Fruit fly (Drosophila melanogaster): ENCODE measurements around the gene CG31674.

Gene CG31674

DNA sequence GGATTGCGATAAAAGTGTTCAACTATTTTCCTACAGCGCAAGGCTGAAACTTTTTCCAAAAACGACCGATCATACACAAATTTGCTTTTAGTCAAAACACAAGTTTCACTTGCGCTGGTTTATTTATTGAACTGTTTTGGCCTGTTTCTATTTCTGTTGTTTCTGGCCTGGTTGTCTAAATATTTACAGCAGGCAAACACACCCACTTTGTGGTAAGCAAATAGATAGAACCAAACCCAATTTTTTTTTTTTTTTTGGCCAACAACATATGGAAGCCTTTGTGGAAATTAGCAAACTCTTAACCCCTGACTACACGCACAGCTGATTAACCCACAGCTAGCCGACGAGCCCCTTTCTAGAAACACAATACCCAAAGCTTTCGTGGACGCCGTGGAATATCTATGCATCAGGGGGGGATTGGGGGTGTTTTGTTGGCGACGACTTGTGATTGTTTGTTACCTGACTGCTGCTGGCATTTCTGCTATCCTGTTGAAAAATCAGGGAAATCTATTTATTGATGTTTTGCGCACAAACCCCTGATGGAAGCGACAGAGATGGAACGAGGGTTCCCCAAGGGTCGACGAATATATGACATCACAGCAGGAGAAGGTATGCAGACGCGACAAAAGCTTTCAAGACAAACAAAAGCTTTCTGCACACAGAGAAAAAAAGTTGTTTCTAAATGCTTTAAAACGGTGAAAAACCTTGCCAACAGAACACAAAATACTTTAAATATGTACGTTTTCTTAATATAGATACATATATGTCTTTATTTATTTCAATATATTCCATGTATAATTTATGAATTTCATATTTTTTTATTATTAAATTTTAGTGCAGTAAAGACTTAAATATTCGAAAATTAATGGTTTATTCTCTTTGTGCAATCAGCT is 23.2 kb upstream of the CG31674 start (continued):
- TF ChIP-seq crp (GFP tag; optimal IDR thresholded peaks at IDR 0.05) (no peak), Jarid2 (GFP tag; optimal IDR thresholded peaks at IDR 0.05) (no peak), D (optimal IDR thresholded peaks at IDR 0.05) (no peak), D (GFP tag; optimal IDR thresholded peaks at IDR 0.05) (no peak), CG1024 (GFP tag; IDR thresholded peaks at IDR 0.05) (no peak), CG2202 (tag; optimal IDR thresholded peaks at IDR 0.05) (no peak), hkb (optimal IDR thresholded peaks at IDR 0.05) (no peak), hkb (GFP tag; IDR thresholded peaks at IDR 0.05) (peak; percentile 65), ham (GFP tag; IDR thresholded peaks at IDR 0.05) (no peak), CG17829 (tag; optimal IDR thresholded peaks at IDR 0.05) (peak; percentile 28), row (GFP tag; IDR thresholded peaks at IDR 0.05) (peak; percentile 85), dmrt99B (tag; optimal IDR thresholded peaks at IDR 0.05) (peak; percentile 70), tll (GFP tag; optimal IDR thresholded peaks at IDR 0.05) (no peak), CG8388 (GFP tag; optimal IDR thresholded peaks at IDR 0.05) (peak; percentile 1), H2.0 (GFP tag; IDR thresholded peaks at IDR 0.05) (no peak), CG11504 (tag; optimal IDR thresholded peaks at IDR 0.05) (peak; percentile 70), CG14965 (GFP tag; optimal IDR thresholded peaks at IDR 0.05; ENCODE audit: borderline replicate concordance) (peak; percentile 15), CG7987 (GFP tag; optimal IDR thresholded peaks at IDR 0.05) (peak; percentile 75), CG13123 (GFP tag; optimal IDR thresholded peaks at IDR 0.05) (no peak), ken (GFP tag; IDR thresholded peaks at IDR 0.05) (no peak), CG42726 (GFP tag; IDR thresholded peaks at IDR 0.05; ENCODE audit: partially characterized antibody) (no peak), CG2678 (tag; optimal IDR thresholded peaks at IDR 0.05) (peak; percentile 75), CG18619 (GFP tag; optimal IDR thresholded peaks at IDR 0.05) (peak; percentile 32), CG15696 (tag; optimal IDR thresholded peaks at IDR 0.05) (no peak), so (GFP tag; IDR thresholded peaks at IDR 0.05) (peak; percentile 50; the same call in 1 of the 3 replicates), Deaf1 (tag; optimal IDR thresholded peaks at IDR 0.05) (peak; percentile 63), jing (GFP tag; optimal IDR thresholded peaks at IDR 0.05) (no peak), stwl (tag; optimal IDR thresholded peaks at IDR 0.05) (no peak), CG12391 (tag; optimal IDR thresholded peaks at IDR 0.05) (peak; percentile 51), CG8290 (GFP tag; optimal IDR thresholded peaks at IDR 0.05) (no peak), CG8290 (tag; optimal IDR thresholded peaks at IDR 0.05) (peak in 1 of 2 experiments; percentile 4), Hand (GFP tag; optimal IDR thresholded peaks at IDR 0.05) (peak; percentile 68), unpg (GFP tag; optimal IDR thresholded peaks at IDR 0.05) (peak; percentile 53), CG17359 (tag; optimal IDR thresholded peaks at IDR 0.05) (peak; percentile 53), CG6689 (GFP tag; IDR thresholded peaks at IDR 0.05) (peak; percentile 56; the same call in 1 of the 2 replicates), CG12942 (GFP tag; optimal IDR thresholded peaks at IDR 0.05) (no peak), H15 (GFP tag; IDR thresholded peaks at IDR 0.05) (0 out of 3 replicates have a peak, but pooled peaks have one; percentile 32), CG17361 (GFP tag; IDR thresholded peaks at IDR 0.05) (peak; percentile 44; the same call in 2 of the 3 replicates), croc (GFP tag; conservative IDR thresholded peaks at IDR 0.05) (0 out of 3 replicates have a peak, but pooled peaks have one; percentile 16), Fer2 (tag; optimal IDR thresholded peaks at IDR 0.05) (peak; percentile 53), CG12659 (GFP tag; optimal IDR thresholded peaks at IDR 0.05) (peak; percentile 32), tx (GFP tag; optimal IDR thresholded peaks at IDR 0.05) (no peak), mirr (GFP tag; optimal IDR thresholded peaks at IDR 0.05) (peak; percentile 61), pb (GFP tag; optimal IDR thresholded peaks at IDR 0.05) (no peak), sens (GFP tag) (peak; percentile 54), Myb (GFP tag; optimal IDR thresholded peaks at IDR 0.05) (no peak), otp (GFP tag; IDR thresholded peaks at IDR 0.05) (peak; percentile 56; the same call in 1 of the 3 replicates), CG7556 (GFP tag; optimal IDR thresholded peaks at IDR 0.05) (no peak), CG3838 (GFP tag; optimal IDR thresholded peaks at IDR 0.05) (no peak)

Data from whole organism, embryonic.